Fruit fly (Drosophila melanogaster) whole organism, embryonic: ENCODE measurements around the gene CG15221.

Experiments used
- ATbp ChIP-seq: fragments of 200-800 bp; sonication (Bioruptor generic); optimal IDR thresholded peaks from 2 replicates; lab custom pipeline; 2017; ENCODE audit warnings: missing biosample characterization, mild to moderate bottlenecking, missing genetic modification characterization, missing genetic modification reagents
- CG10543 ChIP-seq: fragments of 200-800 bp; sonication (Bioruptor generic); optimal IDR thresholded peaks from 3 replicates; lab custom pipeline; 2017; ENCODE audit warnings: missing biosample characterization, mild to moderate bottlenecking, missing genetic modification characterization, moderate library complexity
- CG11093 ChIP-seq: fragments of 200-800 bp; sonication (Bioruptor generic); IDR thresholded peaks from 3 replicates; pipeline ENCODE4 v1.3.6; 2022; ENCODE audit warnings: missing biosample characterization, missing genetic modification characterization
- CG11560 ChIP-seq: fragments of 200-800 bp; sonication (Bioruptor generic); IDR thresholded peaks from 3 replicates; pipeline ENCODE4 v1.3.6; 2022; ENCODE audit warnings: missing biosample characterization, missing genetic modification characterization
- CG12104 ChIP-seq: fragments of 200-800 bp; sonication (Bioruptor generic); optimal IDR thresholded peaks from 3 replicates; lab custom pipeline; 2016; ENCODE audit warnings: missing biosample characterization, missing genetic modification characterization
- CG12942 ChIP-seq: fragments of 200-800 bp; sonication (Bioruptor generic); optimal IDR thresholded peaks from 3 replicates; lab custom pipeline; 2016; ENCODE audit warnings: missing biosample characterization, missing genetic modification characterization
- CG14965 ChIP-seq: fragments of 200-800 bp; sonication (Bioruptor generic); optimal IDR thresholded peaks from 2 replicates; lab custom pipeline; 2016; ENCODE audit warnings: missing biosample characterization, missing genetic modification characterization, borderline replicate concordance
- CG1603 ChIP-seq: fragments of 200-800 bp; sonication (Bioruptor generic); optimal IDR thresholded peaks from 2 replicates; lab custom pipeline; 2019; ENCODE audit warnings: missing biosample characterization, mild to moderate bottlenecking, missing genetic modification characterization, moderate library complexity
- CG17568 ChIP-seq: fragments of 200-800 bp; sonication (Bioruptor generic); optimal IDR thresholded peaks from 2 replicates; lab custom pipeline; 2018; ENCODE audit warnings: missing biosample characterization, mild to moderate bottlenecking, missing genetic modification characterization, moderate library complexity
- CG1832 ChIP-seq: fragments of 200-800 bp; sonication (Bioruptor generic); optimal IDR thresholded peaks from 2 replicates; lab custom pipeline; 2017; ENCODE audit warnings: missing biosample characterization, mild to moderate bottlenecking, missing genetic modification characterization, inconsistent platforms
- CG2120 ChIP-seq: fragments of 200-800 bp; sonication (Bioruptor generic); optimal IDR thresholded peaks from 3 replicates; lab custom pipeline; 2016; ENCODE audit warnings: missing biosample characterization, missing genetic modification characterization
- CG3163 ChIP-seq: fragments of 200-800 bp; sonication (Bioruptor generic); optimal IDR thresholded peaks from 3 replicates; lab custom pipeline; 2016; ENCODE audit warnings: missing biosample characterization, missing genetic modification characterization
- CG4360 ChIP-seq: fragments of 200-800 bp; sonication (Bioruptor generic); IDR thresholded peaks from 2 replicates; pipeline ENCODE4 v1.3.6; 2022; ENCODE audit warnings: missing biosample characterization, missing genetic modification characterization
- CG4617 ChIP-seq: fragments of 200-800 bp; sonication (Bioruptor generic); optimal IDR thresholded peaks from 3 replicates; lab custom pipeline; 2016; ENCODE audit warnings: missing biosample characterization, missing genetic modification characterization, borderline replicate concordance
- CG6272 ChIP-seq: fragments of 200-800 bp; sonication (Bioruptor generic); IDR thresholded peaks from 2 replicates; pipeline ENCODE4 v1.3.6; 2022; ENCODE audit warnings: missing biosample characterization, missing genetic modification characterization
- CG7556 ChIP-seq: fragments of 200-800 bp; sonication (Bioruptor generic); optimal IDR thresholded peaks from 2 replicates; lab custom pipeline; 2017; ENCODE audit warnings: missing biosample characterization, mild to moderate bottlenecking, missing genetic modification characterization
- CG9609 ChIP-seq: fragments of 200-800 bp; sonication (Bioruptor generic); optimal IDR thresholded peaks from 3 replicates; lab custom pipeline; 2016; ENCODE audit warnings: missing biosample characterization, missing genetic modification characterization
- Dfd ChIP-seq, 2 experiments: fragments of >200 bp; optimal IDR thresholded peaks; 2 replicates each; lab custom pipeline; 2017; ENCODE audit warnings: missing biosample characterization in 2 of 2, missing genetic modification characterization in 2 of 2
- Doc3 ChIP-seq: fragments of 200-800 bp; sonication (Bioruptor generic); IDR thresholded peaks from 3 replicates; pipeline ENCODE4 v1.3.6; 2022; ENCODE audit warnings: missing biosample characterization, missing genetic modification characterization; ENCODE audit not compliant: partially characterized antibody
- Fer2 ChIP-seq: fragments of 200-800 bp; sonication (Bioruptor generic); optimal IDR thresholded peaks from 2 replicates; lab custom pipeline; 2018; ENCODE audit warnings: missing biosample characterization, mild to moderate bottlenecking, missing genetic modification characterization, moderate library complexity
- Hr51 ChIP-seq, 2 experiments: fragments of 200-800 bp; sonication (Bioruptor generic); optimal IDR thresholded peaks; 2 replicates in 1 of 2; 3 replicates in 1 of 2; lab custom pipeline; 2016 to 2018; ENCODE audit warnings: missing biosample characterization in 2 of 2, missing genetic modification characterization in 2 of 2, mild to moderate bottlenecking in 1 of 2, moderate library complexity in 1 of 2
- Hr78 ChIP-seq, 2 experiments: fragments of 200-800 bp in 1 of 2; fragments of >200 bp in 1 of 2; sonication (Bioruptor generic) in 1 of 2; optimal IDR thresholded peaks; 2 replicates each; lab custom pipeline; 2017 to 2019; ENCODE audit warnings: missing biosample characterization in 2 of 2, missing genetic modification characterization in 2 of 2, mild to moderate bottlenecking in 1 of 2, moderate library complexity in 1 of 2
- MTF-1 ChIP-seq: fragments of 200-800 bp; sonication (Bioruptor generic); optimal IDR thresholded peaks from 2 replicates; lab custom pipeline; 2018; ENCODE audit warnings: missing biosample characterization, mild to moderate bottlenecking, missing genetic modification characterization, borderline replicate concordance
- Mad ChIP-seq: fragments of 200-800 bp; sonication (Bioruptor generic); optimal IDR thresholded peaks from 2 replicates; lab custom pipeline; 2016; ENCODE audit warnings: missing biosample characterization, missing genetic modification characterization
- Med ChIP-seq: fragments of 200-800 bp; sonication (Bioruptor generic); peaks from one replicate; lab custom pipeline; 2016; ENCODE audit warnings: missing biosample characterization, missing genetic modification characterization, mild to moderate bottlenecking, inconsistent platforms, moderate library complexity
- Opbp ChIP-seq: fragments of 200-800 bp; sonication (Bioruptor generic); IDR thresholded peaks from 3 replicates; pipeline ENCODE4 v1.3.6; 2022; ENCODE audit warnings: missing biosample characterization, missing genetic modification characterization; ENCODE audit not compliant: partially characterized antibody
- Poxn ChIP-seq: fragments of 200-800 bp; sonication (Bioruptor generic); IDR thresholded peaks from 2 replicates; pipeline ENCODE4 v1.3.6; 2022; ENCODE audit warnings: missing biosample characterization, missing genetic modification characterization
- Scr ChIP-seq: fragments of 200-800 bp; sonication (Bioruptor generic); IDR thresholded peaks from 2 replicates; pipeline ENCODE4 v1.3.6; 2022; ENCODE audit warnings: missing biosample characterization, missing genetic modification characterization; ENCODE audit not compliant: partially characterized antibody
- Tbp ChIP-seq: fragments of >200 bp; optimal IDR thresholded peaks from 2 replicates; lab custom pipeline; 2018; ENCODE audit warnings: missing biosample characterization, missing genetic modification characterization
- caup ChIP-seq: fragments of 200-800 bp; sonication (Bioruptor generic); optimal IDR thresholded peaks from 3 replicates; lab custom pipeline; 2017; ENCODE audit warnings: missing biosample characterization, mild to moderate bottlenecking, missing genetic modification characterization, moderate library complexity; ENCODE audit not compliant: severe bottlenecking
- dpn ChIP-seq, 2 experiments: fragments of 200-800 bp; sonication (Bioruptor generic); optimal IDR thresholded peaks; 3 replicates each; lab custom pipeline; 2016; ENCODE audit warnings: missing biosample characterization in 2 of 2, missing genetic modification characterization in 2 of 2
- gcm ChIP-seq: fragments of 200-800 bp; sonication (Bioruptor generic); optimal IDR thresholded peaks from 2 replicates; lab custom pipeline; 2019; ENCODE audit warnings: missing biosample characterization, mild to moderate bottlenecking, missing genetic modification characterization, moderate library complexity
- gcm2 ChIP-seq: fragments of 200-800 bp; sonication (Bioruptor generic); optimal IDR thresholded peaks from 2 replicates; lab custom pipeline; 2016; ENCODE audit warnings: missing biosample characterization, missing genetic modification characterization
- gem ChIP-seq: fragments of 200-800 bp; sonication (Bioruptor generic); optimal IDR thresholded peaks from 2 replicates; lab custom pipeline; 2019; ENCODE audit warnings: missing biosample characterization, mild to moderate bottlenecking, missing genetic modification characterization, moderate library complexity
- insv ChIP-seq, 2 experiments: fragments of 200-800 bp; sonication (Bioruptor generic); optimal IDR thresholded peaks; 3 replicates each; lab custom pipeline; 2016 to 2018; ENCODE audit warnings: missing biosample characterization in 2 of 2, missing genetic modification characterization in 2 of 2
- inv ChIP-seq: fragments of 200-800 bp; sonication (Bioruptor generic); IDR thresholded peaks from 2 replicates; pipeline ENCODE4 v1.3.6; 2022; ENCODE audit warnings: missing biosample characterization, missing genetic modification characterization; ENCODE audit not compliant: partially characterized antibody
- jigr1 ChIP-seq: fragments of 200-800 bp; sonication (Bioruptor generic); IDR thresholded peaks from 3 replicates; pipeline ENCODE4 v1.3.6; 2022; ENCODE audit warnings: missing biosample characterization, missing genetic modification characterization
- kay ChIP-seq: fragments of 200-800 bp; sonication (Bioruptor generic); optimal IDR thresholded peaks from 2 replicates; lab custom pipeline; 2016; ENCODE audit warnings: missing biosample characterization, missing genetic modification characterization
- kni ChIP-seq: fragments of 200-800 bp; sonication (Bioruptor generic); optimal IDR thresholded peaks from 3 replicates; lab custom pipeline; 2017; ENCODE audit warnings: mild to moderate bottlenecking, missing biosample characterization, missing genetic modification reagents, missing genetic modification characterization
- mam ChIP-seq: fragments of 200-800 bp; sonication (Bioruptor generic); optimal IDR thresholded peaks from 3 replicates; lab custom pipeline; 2016; ENCODE audit warnings: missing biosample characterization, missing genetic modification characterization
- pita ChIP-seq: fragments of 200-800 bp; sonication (Bioruptor generic); optimal IDR thresholded peaks from 2 replicates; lab custom pipeline; 2017; ENCODE audit warnings: missing biosample characterization, mild to moderate bottlenecking, missing genetic modification characterization
- rib ChIP-seq: fragments of 200-800 bp; sonication (Bioruptor generic); IDR thresholded peaks from 2 replicates; pipeline ENCODE4 v1.3.6; 2022; ENCODE audit warnings: missing biosample characterization, missing genetic modification characterization
- row ChIP-seq: fragments of 200-800 bp; sonication (Bioruptor generic); IDR thresholded peaks from 3 replicates; pipeline ENCODE4 v1.3.6; 2022; ENCODE audit warnings: missing biosample characterization, missing genetic modification characterization
- slp2 ChIP-seq: fragments of 200-800 bp; sonication (Bioruptor generic); optimal IDR thresholded peaks from 2 replicates; lab custom pipeline; 2016; ENCODE audit warnings: missing biosample characterization, missing genetic modification characterization
- sob ChIP-seq: fragments of 200-800 bp; sonication (Bioruptor generic); IDR thresholded peaks from 2 replicates; pipeline ENCODE4 v1.3.6; 2022; ENCODE audit warnings: missing biosample characterization, missing genetic modification characterization
- stc ChIP-seq: fragments of 200-800 bp; sonication (Bioruptor generic); IDR thresholded peaks from 2 replicates; pipeline ENCODE4 v1.3.6; 2022; ENCODE audit warnings: missing biosample characterization, missing genetic modification characterization
- stwl ChIP-seq: fragments of 200-800 bp; sonication (Bioruptor generic); optimal IDR thresholded peaks from 3 replicates; lab custom pipeline; 2018; ENCODE audit warnings: missing biosample characterization, mild to moderate bottlenecking, missing genetic modification characterization, moderate library complexity

The CG15221 gene

dm6 chrX:11694959-11695882 is 28.8 kb upstream of the CG15221 start, which contains the start of gene PhKgamma (continued):
- peak; percentile 1 for TF ChIP-seq CG3163
- TF ChIP-seq gcm, result peak; percentile 55
- peak in 1 of 2 experiments; percentile 63 for TF ChIP-seq insv (GFP tag; optimal IDR thresholded peaks at IDR 0.05; lab: Kevin White, UChicago)
- peak; percentile 9 for TF ChIP-seq CG7556 (GFP tag; lab: Kevin White, UChicago)
- peak in 1 of 2 experiments; percentile 44 for TF ChIP-seq dpn (GFP tag; optimal IDR thresholded peaks at IDR 0.05; lab: Kevin White, UChicago)
- TF ChIP-seq jigr1 (GFP tag; lab: Robert Waterston, UW), result no peak
- TF ChIP-seq caup, result peak; percentile 27
- peak; percentile 70 for TF ChIP-seq stwl (tag; lab: Kevin White, UChicago)
- no peak for TF ChIP-seq Poxn (GFP tag; lab: Robert Waterston, UW)
- TF ChIP-seq sob (GFP tag; lab: Robert Waterston, UW), result peak; percentile 32; the same call in 1 of the 2 replicates
- peak; percentile 36 for TF ChIP-seq CG10543 (GFP tag; lab: Kevin White, UChicago)
- TF ChIP-seq ATbp (GFP tag; lab: Kevin White, UChicago), result no peak
- TF ChIP-seq kni, result peak; percentile 77
- TF ChIP-seq stc (GFP tag; lab: Robert Waterston, UW), result no peak
- TF ChIP-seq CG12942, result peak; percentile 29
- TF ChIP-seq CG14965 (GFP tag; lab: Kevin White, UChicago), result no peak
- TF ChIP-seq MTF-1 (GFP tag; lab: Kevin White, UChicago), result no peak
- TF ChIP-seq CG9609, result peak; percentile 9
- peak; percentile 90 for TF ChIP-seq inv (GFP tag; lab: Robert Waterston, UW)
- TF ChIP-seq mam, result peak; percentile 43
- TF ChIP-seq gcm2 (GFP tag; lab: Kevin White, UChicago), result no peak
- TF ChIP-seq rib (GFP tag; lab: Robert Waterston, UW), result peak; percentile 33; the same call in 1 of the 2 replicates
- TF ChIP-seq CG1603 (tag; lab: Kevin White, UChicago), result peak; percentile 92
- TF ChIP-seq Fer2 (tag; lab: Kevin White, UChicago), result no peak
- TF ChIP-seq row, result peak; percentile 38; the same call in 1 of the 3 replicates
- TF ChIP-seq Hr78 (GFP tag; optimal IDR thresholded peaks at IDR 0.05; lab: Kevin White, UChicago), result peak in 1 of 2 experiments; percentile 12
- peak; percentile 81 for TF ChIP-seq Doc3 (GFP tag; lab: Robert Waterston, UW)
- TF ChIP-seq Med (GFP tag; lab: Kevin White, UChicago), result peak; percentile 86
- TF ChIP-seq Mad, result peak; percentile 19
- TF ChIP-seq CG12104 (GFP tag; lab: Kevin White, UChicago), result no peak
- no peak for TF ChIP-seq Dfd (GFP tag; optimal IDR thresholded peaks at IDR 0.05; lab: Kevin White, UChicago)
- no peak for TF ChIP-seq slp2 (GFP tag; lab: Kevin White, UChicago)
- peak in 1 of 2 experiments; percentile 22 for TF ChIP-seq Hr51 (GFP tag; optimal IDR thresholded peaks at IDR 0.05; lab: Kevin White, UChicago)
- TF ChIP-seq Tbp (GFP tag; lab: Kevin White, UChicago), result no peak
- peak; percentile 21 for TF ChIP-seq gem (tag; lab: Kevin White, UChicago)
- peak; percentile 89 for TF ChIP-seq Scr (GFP tag; lab: Robert Waterston, UW)
- peak; percentile 74; the same call in 2 of the 3 replicates for TF ChIP-seq CG11560
- TF ChIP-seq pita, result peak; percentile 98
- no peak for TF ChIP-seq CG11093 (GFP tag; lab: Robert Waterston, UW)
- TF ChIP-seq CG2120, result peak; percentile 46
- TF ChIP-seq CG4360 (GFP tag; lab: Robert Waterston, UW), result peak; percentile 61
- peak; percentile 52 for TF ChIP-seq CG4617 (GFP tag; lab: Kevin White, UChicago)
- TF ChIP-seq CG1832, result no peak
- no peak for TF ChIP-seq CG17568 (GFP tag; lab: Kevin White, UChicago)
- 0 out of 2 replicates have a peak, but pooled peaks have one; percentile 8 for TF ChIP-seq CG6272 (GFP tag; lab: Robert Waterston, UW)
- TF ChIP-seq Opbp (GFP tag; lab: Robert Waterston, UW), result peak; percentile 96
- no peak for TF ChIP-seq kay (GFP tag; lab: Kevin White, UChicago)
